Worm (Caenorhabditis elegans) whole organism, late embryonic: ENCODE data around the gene pqm-1.

Source experiments
- gmeb-2 ChIP-seq: sonication (generic microtip); optimal IDR thresholded peaks from 2 replicates; lab custom pipeline; 2016; ENCODE audit warnings: missing genetic modification characterization, inconsistent platforms, missing compliant biosample characterization
- lim-6 ChIP-seq: sonication (generic microtip); optimal IDR thresholded peaks from 2 replicates; lab custom pipeline; 2016; ENCODE audit warnings: missing genetic modification characterization, missing compliant biosample characterization
- mec-3 ChIP-seq: sonication (generic microtip); optimal IDR thresholded peaks from 2 replicates; lab custom pipeline; 2016; ENCODE audit warnings: borderline replicate concordance, missing genetic modification characterization, missing compliant biosample characterization
- pha-4 ChIP-seq: fragments of 150-350 bp; optimal IDR thresholded peaks from 2 replicates; lab custom pipeline; 2018; ENCODE audit warnings: missing biosample characterization, missing genetic modification reagents, missing genetic modification characterization

ce11 chrII:11192488-11192887 lies 40.1 kb upstream of the pqm-1 start:
- TF ChIP-seq lim-6 (tag; lab: Kevin White, UChicago) (no peak), pha-4 (tag; lab: Kevin White, UChicago) (no peak), mec-3 (tag; lab: Kevin White, UChicago) (no peak), gmeb-2 (no peak)
